Fruit fly (Drosophila melanogaster) Kc167 (cell line): ENCODE measurements around the gene CG5104.

Experiments
- Sin3A ChIP-seq: fragments of >200 bp; optimal IDR thresholded peaks from 2 replicates; lab custom pipeline; 2018; ENCODE audit warnings: missing external identifiers
- psq ChIP-seq: fragments of >200 bp; optimal IDR thresholded peaks from 2 replicates; lab custom pipeline; 2017; ENCODE audit warnings: missing external identifiers
- ttk ChIP-seq: sonication (Bioruptor generic); optimal IDR thresholded peaks from 2 replicates; lab custom pipeline; 2017; ENCODE audit warnings: missing external identifiers

DNA sequence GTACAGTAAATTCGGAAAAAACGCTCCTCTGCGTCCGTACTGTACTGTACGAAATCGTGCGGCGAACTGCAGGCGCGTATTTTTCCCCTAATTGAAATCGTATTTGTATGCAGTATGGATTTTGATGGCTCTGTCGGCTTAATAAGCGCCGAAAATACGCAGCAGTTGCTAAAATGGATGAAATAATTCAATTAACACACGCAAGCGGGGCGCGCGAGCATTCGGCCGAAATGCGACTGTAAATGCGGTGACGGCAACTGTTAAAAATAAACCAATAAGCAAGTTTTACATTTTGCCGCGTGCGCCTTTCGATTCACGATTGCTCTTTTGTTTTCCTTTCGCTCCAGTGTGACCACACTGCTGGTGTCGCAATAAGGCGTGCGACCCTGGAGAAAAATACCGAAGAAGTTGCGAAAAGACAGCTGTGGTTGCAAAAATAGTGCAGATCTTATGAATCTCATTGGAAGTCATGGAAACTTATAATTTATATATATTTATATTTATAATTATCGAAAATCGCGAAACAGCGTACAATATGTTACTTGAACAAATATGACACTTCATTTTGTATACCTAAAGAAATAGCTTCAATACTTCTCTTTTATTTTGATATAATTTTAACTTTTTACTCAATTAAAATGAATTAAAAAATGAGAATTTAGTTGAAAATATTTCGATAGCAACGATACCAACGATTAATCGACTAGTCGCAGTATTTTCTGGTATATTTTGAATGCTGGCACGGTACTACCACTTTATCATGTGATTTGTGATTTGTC, 47.6 kb upstream of the CG5104 start, which contains the start of the genes CG32428 and CG5969:
- TF ChIP-seq Sin3A (no peak), ttk (lab: Kevin White, UChicago) (no peak), psq (no peak)
